Fruit fly (Drosophila melanogaster) whole organism: ENCODE measurements around the gene CG32248.

ENCODE experiments used
- CG8478 ChIP-seq: fragments of >200 bp; optimal IDR thresholded peaks from 2 replicates; lab custom pipeline; 2018; ENCODE audit warnings: inconsistent platforms
- Dll ChIP-seq: fragments of >200 bp; optimal IDR thresholded peaks from 2 replicates; lab custom pipeline; 2017
- EcR ChIP-seq, 2 experiments: fragments of >200 bp; optimal IDR thresholded peaks; 2 replicates each; lab custom pipeline; 2017; ENCODE audit warnings: missing biosample characterization in 2 of 2, missing genetic modification characterization in 2 of 2, missing genetic modification reagents in 2 of 2
- pan ChIP-seq: fragments of >200 bp; optimal IDR thresholded peaks from 2 replicates; lab custom pipeline; 2017
- psq ChIP-seq: fragments of >200 bp; optimal IDR thresholded peaks from 2 replicates; lab custom pipeline; 2017
- usp ChIP-seq: fragments of >200 bp; optimal IDR thresholded peaks from 2 replicates; lab custom pipeline; 2017; ENCODE audit warnings: missing biosample characterization, missing genetic modification characterization, mixed read lengths

dm6 chr3L:4442168-4442567, 29.4 kb upstream of the CG32248 start:
- TF ChIP-seq pan (lab: Kevin White, UChicago) (no peak), EcR (GFP tag; optimal IDR thresholded peaks at IDR 0.05; lab: Kevin White, UChicago) (no peak), psq (lab: Kevin White, UChicago) (no peak), usp (GFP tag; lab: Kevin White, UChicago) (no peak), CG8478 (lab: Kevin White, UChicago) (no peak), Dll (lab: Kevin White, UChicago) (no peak)
